Fruit fly (Drosophila melanogaster): ENCODE measurements around the gene CG34279.

Gene CG34279

DNA sequence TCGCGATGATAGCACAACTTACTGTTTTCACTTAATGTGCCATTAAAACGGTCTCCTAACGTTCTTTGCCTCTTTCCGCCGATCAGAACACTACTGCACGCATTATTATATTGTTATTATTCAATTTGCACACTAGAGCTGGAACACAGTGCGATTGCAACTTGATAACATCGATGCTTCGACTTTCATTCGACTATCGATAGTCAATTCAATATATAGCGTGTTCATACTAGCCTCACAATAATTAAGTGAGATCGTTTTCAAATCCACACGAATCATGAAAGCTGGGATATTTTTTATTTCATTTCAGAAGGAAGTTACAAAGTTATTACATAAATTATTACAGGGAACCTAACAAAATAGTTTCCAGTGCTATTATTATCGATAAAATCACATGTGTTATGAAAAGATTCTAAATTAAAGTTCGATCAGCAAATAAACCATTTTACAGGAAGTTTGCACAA, 1.8 kb downstream of the CG34279 start (continued):
- TF ChIP-seq dpn (GFP tag; optimal IDR thresholded peaks at IDR 0.05) (peak; percentile 61 to 70), tin (GFP tag; optimal IDR thresholded peaks at IDR 0.05) (no peak), br (optimal IDR thresholded peaks at IDR 0.05) (no peak), CG12659 (GFP tag; optimal IDR thresholded peaks at IDR 0.05) (peak; percentile 72), pita (GFP tag; optimal IDR thresholded peaks at IDR 0.05) (no peak), CG11696 (GFP tag; IDR thresholded peaks at IDR 0.05) (no peak), CG31441 (GFP tag; IDR thresholded peaks at IDR 0.05) (peak; percentile 37), CG3163 (GFP tag; optimal IDR thresholded peaks at IDR 0.05) (peak; percentile 36), trem (tag; optimal IDR thresholded peaks at IDR 0.05) (peak; percentile 36), chn (GFP tag; optimal IDR thresholded peaks at IDR 0.05) (peak; percentile 48), fd64A (GFP tag; optimal IDR thresholded peaks at IDR 0.05) (no peak), CG33557 (GFP tag; optimal IDR thresholded peaks at IDR 0.05) (no peak), tap (tag; optimal IDR thresholded peaks at IDR 0.05) (no peak)

- TF ChIP-seq bsh (GFP tag; optimal IDR thresholded peaks at IDR 0.05) (no peak), zen (tag; optimal IDR thresholded peaks at IDR 0.05) (peak; percentile 51), CG12299 (tag; optimal IDR thresholded peaks at IDR 0.05) (no peak), Xrp1 (GFP tag; IDR thresholded peaks at IDR 0.05) (peak; percentile 57; the same call in 1 of the 2 replicates), NK7.1 (GFP tag; optimal IDR thresholded peaks at IDR 0.05) (no peak), Hr51 (GFP tag; optimal IDR thresholded peaks at IDR 0.05) (peak in 1 of 2 experiments; percentile 22), HHEX (GFP tag; optimal IDR thresholded peaks at IDR 0.05) (peak; percentile 60), fd96Cb (tag; optimal IDR thresholded peaks at IDR 0.05) (peak; percentile 63), Aef1 (GFP tag; IDR thresholded peaks at IDR 0.05) (peak; percentile 25; the same call in 2 of the 3 replicates), Deaf1 (tag; optimal IDR thresholded peaks at IDR 0.05) (peak; percentile 8), Ptx1 (GFP tag; IDR thresholded peaks at IDR 0.05) (peak; percentile 43; the same call in 1 of the 2 replicates), CG17802 (tag; optimal IDR thresholded peaks at IDR 0.05) (no peak), CG14014 (GFP tag; IDR thresholded peaks at IDR 0.05) (no peak), ase (GFP tag; IDR thresholded peaks at IDR 0.05) (no peak), shn (GFP tag; optimal IDR thresholded peaks at IDR 0.05) (no peak), ind (GFP tag; optimal IDR thresholded peaks at IDR 0.05) (peak; percentile 30), Trl (optimal IDR thresholded peaks at IDR 0.05) (no peak), Trl (GFP tag; optimal IDR thresholded peaks at IDR 0.05) (peak; percentile 34), phol (tag; optimal IDR thresholded peaks at IDR 0.05) (peak; percentile 77), CG34422 (GFP tag; IDR thresholded peaks at IDR 0.05) (peak; percentile 24; the same call in 1 of the 3 replicates), CG1233 (GFP tag; optimal IDR thresholded peaks at IDR 0.05) (peak; percentile 59), CG15269 (tag; optimal IDR thresholded peaks at IDR 0.05) (peak; percentile 19), pnt (GFP tag; optimal IDR thresholded peaks at IDR 0.05) (peak; percentile 60), CG8388 (GFP tag; optimal IDR thresholded peaks at IDR 0.05) (peak; percentile 40), CG2712 (tag; optimal IDR thresholded peaks at IDR 0.05) (peak; percentile 43), dan (GFP tag; IDR thresholded peaks at IDR 0.05) (no peak), nom (GFP tag; optimal IDR thresholded peaks at IDR 0.05) (no peak), pan (optimal IDR thresholded peaks at IDR 0.05) (no peak), pan (GFP tag; optimal IDR thresholded peaks at IDR 0.05 in 1 of 2, IDR thresholded peaks at IDR 0.05 in 1 of 2) (peak in 1 of 2 experiments; percentile 63), Optix (GFP tag; IDR thresholded peaks at IDR 0.05) (no peak), ttk (GFP tag; IDR thresholded peaks at IDR 0.05) (peak; percentile 16; the same call in 1 of the 2 replicates), p53 (GFP tag; optimal IDR thresholded peaks at IDR 0.05) (peak; percentile 2), Drgx (GFP tag; IDR thresholded peaks at IDR 0.05) (peak; percentile 60), CG32532 (GFP tag; IDR thresholded peaks at IDR 0.05) (peak; percentile 38; the same call in 1 of the 2 replicates), hth (optimal IDR thresholded peaks at IDR 0.05) (no peak), Side (GFP tag; optimal IDR thresholded peaks at IDR 0.05) (no peak), CG15696 (tag; optimal IDR thresholded peaks at IDR 0.05) (peak; percentile 74), CG10267 (tag; optimal IDR thresholded peaks at IDR 0.05) (peak; percentile 55)
These were observed 2.4 kb downstream of the CG34279 start for dm6 chr3R:17400675-17401118.

Measured in whole organism, embryonic.